Worm (Caenorhabditis elegans) whole organism, L1 larva: Measurements from ENCODE around the gene ech-3.

Experiments
- nhr-76 ChIP-seq: sonication (generic microtip); optimal IDR thresholded peaks from 2 replicates; lab custom pipeline; 2017; ENCODE audit warnings: missing biosample characterization, missing genetic modification characterization
- nhr-90 ChIP-seq: sonication (generic microtip); optimal IDR thresholded peaks from 2 replicates; lab custom pipeline; 2016; ENCODE audit warnings: mild to moderate bottlenecking, missing genetic modification characterization, missing compliant biosample characterization; ENCODE audit not compliant: poor library complexity
- pax-3 ChIP-seq: fragments of 200-800 bp; sonication (Bioruptor generic); optimal IDR thresholded peaks from 2 replicates; lab custom pipeline; 2018; ENCODE audit warnings: mild to moderate bottlenecking, missing genetic modification characterization, moderate library complexity, missing compliant biosample characterization
- pqm-1 ChIP-seq: sonication (generic microtip); optimal IDR thresholded peaks from 3 replicates; lab custom pipeline; 2017; ENCODE audit warnings: missing biosample characterization, missing genetic modification characterization
- snu-23 ChIP-seq: sonication (generic microtip); optimal IDR thresholded peaks from 2 replicates; lab custom pipeline; 2016; ENCODE audit warnings: missing genetic modification characterization, missing compliant biosample characterization
- unc-98 ChIP-seq: fragments of 200-800 bp; sonication (Bioruptor generic); IDR thresholded peaks from 2 replicates; pipeline ENCODE4 v1.3.6; 2022; ENCODE audit warnings: missing genetic modification characterization, missing compliant biosample characterization
- xbp-1 ChIP-seq: sonication (generic microtip); optimal IDR thresholded peaks from 2 replicates; lab custom pipeline; 2016; ENCODE audit warnings: missing genetic modification characterization, missing compliant biosample characterization

DNA sequence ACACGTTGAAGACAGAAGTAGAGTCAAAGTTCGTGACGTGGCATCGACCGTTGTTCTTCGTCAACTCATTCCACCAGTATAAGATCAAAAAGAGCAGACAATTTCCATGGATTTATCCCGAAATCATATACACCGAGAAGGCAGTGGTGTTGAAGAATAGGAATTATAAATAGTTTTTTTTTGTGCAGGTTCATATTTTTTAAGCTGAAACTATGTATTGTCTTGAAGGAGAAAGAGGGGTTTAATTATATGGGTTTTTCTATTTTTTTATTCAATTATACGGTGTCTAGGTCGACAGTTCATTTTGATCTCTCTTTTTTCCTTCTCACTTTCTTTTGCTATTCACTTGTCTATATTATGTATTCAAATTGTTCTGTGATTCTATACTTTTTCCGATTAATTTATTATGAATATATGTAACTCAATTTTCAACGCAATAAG lies 17.1 kb downstream of the ech-3 start:
- TF ChIP-seq nhr-90 (tag; lab: Kevin White, UChicago): peak; percentile 66
- no peak for TF ChIP-seq pax-3
- no peak for TF ChIP-seq nhr-76 (tag; lab: Kevin White, UChicago)
- TF ChIP-seq snu-23: peak; percentile 46
- no peak for TF ChIP-seq xbp-1 (tag; lab: Kevin White, UChicago)
- TF ChIP-seq unc-98: no peak
- no peak for TF ChIP-seq pqm-1 (tag; lab: Kevin White, UChicago)
